Fruit fly (Drosophila melanogaster) whole organism, embryonic: ENCODE measurements around the gene GlyRS.
A peak's percentile ranks its signal among the peaks of the same experiment; 100 is the strongest.

Source experiments
- BEAF-32 ChIP-seq: fragments of 200-800 bp; sonication (Bioruptor generic); optimal IDR thresholded peaks from 3 replicates; lab custom pipeline; 2017; ENCODE audit warnings: missing biosample characterization, missing genetic modification characterization, mild to moderate bottlenecking, moderate library complexity, missing genetic modification reagents
- CG11504 ChIP-seq: fragments of 200-800 bp; sonication (Bioruptor generic); optimal IDR thresholded peaks from 3 replicates; lab custom pipeline; 2019; ENCODE audit warnings: missing biosample characterization, mild to moderate bottlenecking, missing genetic modification characterization, moderate library complexity
- CG12769 ChIP-seq: fragments of 200-800 bp; sonication (Bioruptor generic); optimal IDR thresholded peaks from 2 replicates; lab custom pipeline; 2019; ENCODE audit warnings: missing biosample characterization, mild to moderate bottlenecking, missing genetic modification characterization, moderate library complexity
- CG13287 ChIP-seq: fragments of 200-800 bp; sonication (Bioruptor generic); IDR thresholded peaks from 2 replicates; pipeline ENCODE4 v1.3.6; 2022; ENCODE audit warnings: missing biosample characterization, missing genetic modification characterization; ENCODE audit not compliant: partially characterized antibody
- CG13296 ChIP-seq: fragments of 200-800 bp; sonication (Bioruptor generic); optimal IDR thresholded peaks from 3 replicates; lab custom pipeline; 2018; ENCODE audit warnings: missing biosample characterization, mild to moderate bottlenecking, missing genetic modification characterization
- CG13624 ChIP-seq: fragments of 200-800 bp; sonication (Bioruptor generic); optimal IDR thresholded peaks from 2 replicates; lab custom pipeline; 2016; ENCODE audit warnings: missing biosample characterization, missing genetic modification characterization
- CG14710 ChIP-seq: fragments of 200-800 bp; sonication (Bioruptor generic); optimal IDR thresholded peaks from 3 replicates; lab custom pipeline; 2019; ENCODE audit warnings: missing biosample characterization, mild to moderate bottlenecking, missing genetic modification characterization, moderate library complexity
- CG17359 ChIP-seq: fragments of 200-800 bp; sonication (Bioruptor generic); optimal IDR thresholded peaks from 3 replicates; lab custom pipeline; 2018; ENCODE audit warnings: missing biosample characterization, mild to moderate bottlenecking, missing genetic modification characterization, moderate library complexity
- CG17802 ChIP-seq: fragments of 200-800 bp; sonication (Bioruptor generic); optimal IDR thresholded peaks from 2 replicates; lab custom pipeline; 2018; ENCODE audit warnings: missing biosample characterization, mild to moderate bottlenecking, missing genetic modification characterization, moderate library complexity
- CG17912 ChIP-seq: fragments of 200-800 bp; sonication (Bioruptor generic); optimal IDR thresholded peaks from 2 replicates; lab custom pipeline; 2018; ENCODE audit warnings: missing biosample characterization, mild to moderate bottlenecking, missing genetic modification characterization
- CG33213 ChIP-seq: fragments of 200-800 bp; sonication (Bioruptor generic); optimal IDR thresholded peaks from 3 replicates; lab custom pipeline; 2016; ENCODE audit warnings: missing biosample characterization, missing genetic modification characterization
- CG34376 ChIP-seq: fragments of 200-800 bp; sonication (Bioruptor generic); optimal IDR thresholded peaks from 2 replicates; lab custom pipeline; 2018; ENCODE audit warnings: missing biosample characterization, mild to moderate bottlenecking, missing genetic modification characterization
- CG34422 ChIP-seq: fragments of 200-800 bp; sonication (Bioruptor generic); IDR thresholded peaks from 3 replicates; pipeline ENCODE4 v1.3.6; 2022; ENCODE audit warnings: missing biosample characterization, missing genetic modification characterization
- CG3995 ChIP-seq: fragments of 200-800 bp; sonication (Bioruptor generic); optimal IDR thresholded peaks from 3 replicates; lab custom pipeline; 2016; ENCODE audit warnings: missing biosample characterization, missing genetic modification characterization
- CG7786 ChIP-seq: fragments of 200-800 bp; sonication (Bioruptor generic); optimal IDR thresholded peaks from 2 replicates; lab custom pipeline; 2016; ENCODE audit warnings: missing biosample characterization, missing genetic modification characterization
- CG8290 ChIP-seq, 3 experiments: fragments of 200-800 bp; sonication (Bioruptor generic); optimal IDR thresholded peaks; 2 replicates each; lab custom pipeline; 2016 to 2019; ENCODE audit warnings: missing biosample characterization in 3 of 3, missing genetic modification characterization in 3 of 3, mild to moderate bottlenecking in 2 of 3, moderate library complexity in 1 of 3
- CG9797 ChIP-seq: fragments of 200-800 bp; sonication (Bioruptor generic); optimal IDR thresholded peaks from 3 replicates; lab custom pipeline; 2018; ENCODE audit warnings: missing biosample characterization, mild to moderate bottlenecking, missing genetic modification characterization
- CG9932 ChIP-seq: fragments of 200-800 bp; sonication (Bioruptor generic); IDR thresholded peaks from 2 replicates; pipeline ENCODE4 v1.3.6; 2022; ENCODE audit warnings: missing biosample characterization, missing genetic modification characterization
- Chrac-16 ChIP-seq: fragments of 200-800 bp; sonication (Bioruptor generic); optimal IDR thresholded peaks from 3 replicates; lab custom pipeline; 2016; ENCODE audit warnings: missing biosample characterization, missing genetic modification characterization
- Dp ChIP-seq: fragments of 200-800 bp; sonication (Bioruptor generic); optimal IDR thresholded peaks from 2 replicates; lab custom pipeline; 2018; ENCODE audit warnings: missing biosample characterization, mild to moderate bottlenecking, missing genetic modification characterization, moderate library complexity
- Ets65A ChIP-seq: fragments of 200-800 bp; sonication (Bioruptor generic); peaks from one replicate; lab custom pipeline; 2016; ENCODE audit warnings: missing biosample characterization, missing genetic modification characterization
- Fer1 ChIP-seq: fragments of 200-800 bp; sonication (Bioruptor generic); optimal IDR thresholded peaks from 2 replicates; lab custom pipeline; 2017; ENCODE audit warnings: missing biosample characterization, mild to moderate bottlenecking, missing genetic modification characterization
- Fer3 ChIP-seq: fragments of 200-800 bp; sonication (Bioruptor generic); optimal IDR thresholded peaks from 2 replicates; lab custom pipeline; 2018; ENCODE audit warnings: missing biosample characterization, mild to moderate bottlenecking, missing genetic modification characterization, moderate library complexity
- HHEX ChIP-seq: fragments of 200-800 bp; sonication (Bioruptor generic); optimal IDR thresholded peaks from 3 replicates; lab custom pipeline; 2017; ENCODE audit warnings: missing biosample characterization, mild to moderate bottlenecking, missing genetic modification characterization, missing genetic modification reagents
- MBD-R2 ChIP-seq: fragments of 200-800 bp; sonication (Bioruptor generic); IDR thresholded peaks from 2 replicates; pipeline ENCODE4 v1.3.6; 2022; ENCODE audit warnings: missing biosample characterization, missing genetic modification characterization
- MESR4 ChIP-seq: fragments of 200-800 bp; sonication (Bioruptor generic); optimal IDR thresholded peaks from 2 replicates; lab custom pipeline; 2018; ENCODE audit warnings: missing biosample characterization, mild to moderate bottlenecking, missing genetic modification characterization, moderate library complexity
- Myb ChIP-seq: fragments of 200-800 bp; sonication (Bioruptor generic); optimal IDR thresholded peaks from 2 replicates; lab custom pipeline; 2016; ENCODE audit warnings: missing biosample characterization, missing genetic modification characterization
- NfI ChIP-seq: fragments of 200-800 bp; sonication (Bioruptor generic); optimal IDR thresholded peaks from 3 replicates; lab custom pipeline; 2018; ENCODE audit warnings: missing biosample characterization, mild to moderate bottlenecking, missing genetic modification characterization, moderate library complexity
- Rfx ChIP-seq: fragments of 200-800 bp; sonication (Bioruptor generic); IDR thresholded peaks from 2 replicates; pipeline ENCODE4 v1.3.6; 2022; ENCODE audit warnings: missing biosample characterization, missing genetic modification characterization
- Sox100B ChIP-seq: fragments of 200-800 bp; sonication (Bioruptor generic); optimal IDR thresholded peaks from 3 replicates; lab custom pipeline; 2018; ENCODE audit warnings: missing biosample characterization, mild to moderate bottlenecking, missing genetic modification characterization
- Sry-δ ChIP-seq: fragments of 200-800 bp; sonication (Bioruptor generic); optimal IDR thresholded peaks from 2 replicates; lab custom pipeline; 2016; ENCODE audit warnings: missing biosample characterization, missing genetic modification characterization
- Xrp1 ChIP-seq: fragments of 200-800 bp; sonication (Bioruptor generic); IDR thresholded peaks from 2 replicates; pipeline ENCODE4 v1.3.6; 2022; ENCODE audit warnings: missing biosample characterization, missing genetic modification characterization
- dm ChIP-seq: fragments of 200-800 bp; sonication (Bioruptor generic); optimal IDR thresholded peaks from 3 replicates; lab custom pipeline; 2016; ENCODE audit warnings: missing biosample characterization, missing genetic modification characterization
- dpn ChIP-seq, 2 experiments: fragments of 200-800 bp; sonication (Bioruptor generic); optimal IDR thresholded peaks; 3 replicates each; lab custom pipeline; 2016; ENCODE audit warnings: missing biosample characterization in 2 of 2, missing genetic modification characterization in 2 of 2
- ems ChIP-seq: fragments of 200-800 bp; sonication (Bioruptor generic); optimal IDR thresholded peaks from 3 replicates; lab custom pipeline; 2016; ENCODE audit warnings: missing biosample characterization, missing genetic modification characterization
- fd96Cb ChIP-seq: fragments of 200-800 bp; sonication (Bioruptor generic); optimal IDR thresholded peaks from 2 replicates; lab custom pipeline; 2018; ENCODE audit warnings: missing biosample characterization, mild to moderate bottlenecking, missing genetic modification characterization, moderate library complexity
- her ChIP-seq: fragments of 200-800 bp; sonication (Bioruptor generic); optimal IDR thresholded peaks from 2 replicates; lab custom pipeline; 2016; ENCODE audit warnings: missing biosample characterization, missing genetic modification characterization
- mam ChIP-seq: fragments of 200-800 bp; sonication (Bioruptor generic); optimal IDR thresholded peaks from 3 replicates; lab custom pipeline; 2016; ENCODE audit warnings: missing biosample characterization, missing genetic modification characterization
- peb ChIP-seq: fragments of 200-800 bp; sonication (Bioruptor generic); IDR thresholded peaks from 2 replicates; pipeline ENCODE4 v1.3.6; 2022; ENCODE audit warnings: missing biosample characterization, missing genetic modification characterization
- pita ChIP-seq: fragments of 200-800 bp; sonication (Bioruptor generic); optimal IDR thresholded peaks from 2 replicates; lab custom pipeline; 2017; ENCODE audit warnings: missing biosample characterization, mild to moderate bottlenecking, missing genetic modification characterization
- prd ChIP-seq, 3 experiments: fragments of >200 bp in 2 of 3; fragments of 200-800 bp in 1 of 3; sonication (Bioruptor generic) in 1 of 3; optimal IDR thresholded peaks in 2 of 3; IDR thresholded peaks in 1 of 3; 2 replicates in 2 of 3; 3 replicates in 1 of 3; pipeline versions ENCODE4 v1.3.6 to Lab custom; 2017 to 2022; ENCODE audit warnings: missing biosample characterization in 1 of 3, missing genetic modification characterization in 1 of 3
- pum ChIP-seq: fragments of 200-800 bp; sonication (Bioruptor generic); optimal IDR thresholded peaks from 2 replicates; lab custom pipeline; 2016; ENCODE audit warnings: missing biosample characterization, missing genetic modification characterization
- pzg ChIP-seq: fragments of 200-800 bp; sonication (Bioruptor generic); optimal IDR thresholded peaks from 3 replicates; lab custom pipeline; 2018; ENCODE audit warnings: missing biosample characterization, mild to moderate bottlenecking, missing genetic modification characterization, moderate library complexity
- slbo ChIP-seq: fragments of 200-800 bp; sonication (Bioruptor generic); IDR thresholded peaks from 2 replicates; pipeline ENCODE4 v1.3.6; 2022; ENCODE audit warnings: missing biosample characterization, missing genetic modification characterization
- tin ChIP-seq: fragments of 200-800 bp; sonication (Bioruptor generic); optimal IDR thresholded peaks from 3 replicates; lab custom pipeline; 2016; ENCODE audit warnings: missing biosample characterization, missing genetic modification characterization
- ttk ChIP-seq: fragments of 200-800 bp; sonication (Bioruptor generic); IDR thresholded peaks from 2 replicates; pipeline ENCODE4 v2.1.2; 2022; ENCODE audit warnings: missing biosample characterization, missing genetic modification characterization
- vfl ChIP-seq: fragments of 200-800 bp; sonication (Bioruptor generic); optimal IDR thresholded peaks from 2 replicates; lab custom pipeline; 2016; ENCODE audit warnings: missing biosample characterization, missing genetic modification characterization
- vvl ChIP-seq: fragments of 200-800 bp; sonication (Bioruptor generic); IDR thresholded peaks from 2 replicates; pipeline ENCODE4 v1.3.6; 2022; ENCODE audit warnings: missing biosample characterization, missing genetic modification characterization

GlyRS gene

dm6 chr3L:15097878-15098520 lies 3.1 kb downstream of the GlyRS start, which contains the start of gene Ctps:
Ctps (plus strand) TSS chr3L:15097914.
- TF ChIP-seq Rfx (peak; percentile 33; the same call in 1 of the 2 replicates), vvl (GFP tag; lab: Robert Waterston, UW) (0 out of 2 replicates have a peak, but pooled peaks have one; percentile 40), Chrac-16 (peak; percentile 16), NfI (peak; percentile 45), ems (GFP tag; lab: Kevin White, UChicago) (peak; percentile 11), Myb (GFP tag; lab: Kevin White, UChicago) (peak; percentile 43), CG13624 (GFP tag; lab: Kevin White, UChicago) (peak; percentile 24), CG34422 (GFP tag; lab: Robert Waterston, UW) (peak; percentile 27; the same call in 1 of the 3 replicates), CG17802 (tag; lab: Kevin White, UChicago) (peak; percentile 7), dm (peak; percentile 76), CG33213 (GFP tag; lab: Kevin White, UChicago) (peak; percentile 34), HHEX (GFP tag; lab: Kevin White, UChicago) (peak; percentile 4), vfl (GFP tag; lab: Kevin White, UChicago) (no peak), CG17359 (peak; percentile 34), CG9932 (GFP tag; lab: Robert Waterston, UW) (peak; percentile 17; the same call in 1 of the 2 replicates), Xrp1 (GFP tag; lab: Robert Waterston, UW) (0 out of 2 replicates have a peak, but pooled peaks have one; percentile 12), CG14710 (tag; lab: Kevin White, UChicago) (peak; percentile 26), slbo (GFP tag; lab: Robert Waterston, UW) (peak; percentile 42; the same call in 1 of the 2 replicates), Ets65A (GFP tag; lab: Kevin White, UChicago) (peak; percentile 82), CG34376 (peak; percentile 35), ttk (GFP tag; lab: Robert Waterston, UW) (no peak), Sox100B (GFP tag; lab: Kevin White, UChicago) (peak; percentile 10), CG9797 (GFP tag; lab: Kevin White, UChicago) (peak; percentile 65), tin (GFP tag; lab: Kevin White, UChicago) (peak; percentile 7), mam (GFP tag; lab: Kevin White, UChicago) (peak; percentile 21), Dp (GFP tag; lab: Kevin White, UChicago) (peak; percentile 86), peb (GFP tag; lab: Robert Waterston, UW) (0 out of 2 replicates have a peak, but pooled peaks have one; percentile 16), CG12769 (tag; lab: Kevin White, UChicago) (peak; percentile 2), prd (optimal IDR thresholded peaks at IDR 0.05; lab: Kevin White, UChicago) (no peak), prd (GFP tag; IDR thresholded peaks at IDR 0.05; lab: Robert Waterston, UW) (0 out of 3 replicates have a peak, but pooled peaks have one; percentile 19), her (GFP tag; lab: Kevin White, UChicago) (peak; percentile 50), BEAF-32 (GFP tag; lab: Kevin White, UChicago) (peak; percentile 18), Fer1 (GFP tag; lab: Kevin White, UChicago) (peak; percentile 27), Sry-δ (GFP tag; lab: Kevin White, UChicago) (peak; percentile 15), MESR4 (peak; percentile 65), pita (GFP tag; lab: Kevin White, UChicago) (no peak), CG3995 (GFP tag; lab: Kevin White, UChicago) (peak; percentile 31), Fer3 (tag; lab: Kevin White, UChicago) (peak; percentile 20), MBD-R2 (GFP tag; lab: Robert Waterston, UW) (peak; percentile 50), pum (GFP tag; lab: Kevin White, UChicago) (no peak), CG7786 (GFP tag; lab: Kevin White, UChicago) (peak; percentile 29), CG13287 (GFP tag; lab: Robert Waterston, UW) (peak; percentile 14; the same call in 1 of the 2 replicates), CG8290 (GFP tag; optimal IDR thresholded peaks at IDR 0.05; lab: Kevin White, UChicago) (no peak), CG8290 (tag; optimal IDR thresholded peaks at IDR 0.05; lab: Kevin White, UChicago) (peak in 1 of 2 experiments; percentile 61), CG11504 (tag; lab: Kevin White, UChicago) (peak; percentile 28), dpn (GFP tag; optimal IDR thresholded peaks at IDR 0.05; lab: Kevin White, UChicago) (peak in 1 of 2 experiments; percentile 5), CG13296 (GFP tag; lab: Kevin White, UChicago) (peak; percentile 35), CG17912 (GFP tag; lab: Kevin White, UChicago) (peak; percentile 19), fd96Cb (no peak), pzg (GFP tag; lab: Kevin White, UChicago) (peak; percentile 75)
